Worm (Caenorhabditis elegans) whole organism, late embryonic: ENCODE measurements around the gene clec-221.

Experiments
- K02D7.2 ChIP-seq: sonication (generic microtip); optimal IDR thresholded peaks from 2 replicates; lab custom pipeline; 2017; ENCODE audit warnings: mild to moderate bottlenecking, missing genetic modification characterization, missing compliant biosample characterization
- K09A11.1 ChIP-seq: sonication (generic microtip); optimal IDR thresholded peaks from 2 replicates; lab custom pipeline; 2017; ENCODE audit warnings: antibody characterized with exemption, mild to moderate bottlenecking, missing genetic modification characterization, missing compliant biosample characterization; ENCODE audit not compliant: insufficient read depth
- T23F11.4 ChIP-seq: fragments of 200-800 bp; sonication (Bioruptor generic); optimal IDR thresholded peaks from 2 replicates; lab custom pipeline; 2018; ENCODE audit warnings: mild to moderate bottlenecking, missing genetic modification characterization, missing compliant biosample characterization
- Y22D7AL.16 ChIP-seq: sonication (generic microtip); optimal IDR thresholded peaks from 2 replicates; lab custom pipeline; 2016; ENCODE audit warnings: missing genetic modification characterization, missing compliant biosample characterization
- ahr-1 ChIP-seq: sonication (generic microtip); optimal IDR thresholded peaks from 2 replicates; lab custom pipeline; 2016; ENCODE audit warnings: missing genetic modification characterization, missing compliant biosample characterization
- ama-1 ChIP-seq: fragments of 150-350 bp; optimal IDR thresholded peaks from 2 replicates; lab custom pipeline; 2014
- ceh-22 ChIP-seq: sonication (generic microtip); optimal IDR thresholded peaks from 2 replicates; lab custom pipeline; 2017; ENCODE audit warnings: missing biosample characterization, missing genetic modification characterization
- ceh-24 ChIP-seq: sonication (generic microtip); optimal IDR thresholded peaks from 2 replicates; lab custom pipeline; 2016; ENCODE audit warnings: mild to moderate bottlenecking, missing genetic modification characterization, missing compliant biosample characterization
- ceh-30 ChIP-seq: fragments of 150-350 bp; optimal IDR thresholded peaks from 2 replicates; lab custom pipeline; 2014; ENCODE audit warnings: missing biosample characterization, missing genetic modification characterization
- ceh-31 ChIP-seq: sonication (generic microtip); optimal IDR thresholded peaks from 2 replicates; lab custom pipeline; 2016; ENCODE audit warnings: missing genetic modification characterization, missing compliant biosample characterization
- ceh-48 ChIP-seq: sonication (generic microtip); optimal IDR thresholded peaks from 2 replicates; lab custom pipeline; 2016; ENCODE audit warnings: missing genetic modification characterization, inconsistent platforms, missing compliant biosample characterization
- che-1 ChIP-seq: sonication (generic microtip); optimal IDR thresholded peaks from 2 replicates; lab custom pipeline; 2016; ENCODE audit warnings: mild to moderate bottlenecking, missing genetic modification characterization, missing compliant biosample characterization
- elt-2 ChIP-seq: sonication (generic microtip); optimal IDR thresholded peaks from 2 replicates; lab custom pipeline; 2016; ENCODE audit warnings: missing genetic modification reagents, missing genetic modification characterization, missing compliant biosample characterization
- fax-1 ChIP-seq: sonication (generic microtip); optimal IDR thresholded peaks from 2 replicates; lab custom pipeline; 2016; ENCODE audit warnings: missing genotype, missing genetic modification characterization, missing compliant biosample characterization
- fkh-10 ChIP-seq: fragments of 150-350 bp; optimal IDR thresholded peaks from 2 replicates; lab custom pipeline; 2014; ENCODE audit warnings: missing biosample characterization, missing genetic modification reagents, missing genetic modification characterization
- fkh-6 ChIP-seq: sonication (generic microtip); optimal IDR thresholded peaks from 2 replicates; lab custom pipeline; 2016; ENCODE audit warnings: missing genetic modification characterization, missing compliant biosample characterization
- hlh-15 ChIP-seq: sonication (generic microtip); optimal IDR thresholded peaks from 2 replicates; lab custom pipeline; 2016; ENCODE audit warnings: missing genetic modification characterization, missing compliant biosample characterization
- lim-6 ChIP-seq: sonication (generic microtip); optimal IDR thresholded peaks from 2 replicates; lab custom pipeline; 2016; ENCODE audit warnings: missing genetic modification characterization, missing compliant biosample characterization
- lin-11 ChIP-seq: fragments of 200-800 bp; sonication (Bioruptor generic); optimal IDR thresholded peaks from 2 replicates; lab custom pipeline; 2018; ENCODE audit warnings: mild to moderate bottlenecking, missing genetic modification characterization, missing compliant biosample characterization
- mec-3 ChIP-seq: sonication (generic microtip); optimal IDR thresholded peaks from 2 replicates; lab custom pipeline; 2016; ENCODE audit warnings: borderline replicate concordance, missing genetic modification characterization, missing compliant biosample characterization
- nhr-11 ChIP-seq: fragments of 150-350 bp; optimal IDR thresholded peaks from 2 replicates; lab custom pipeline; 2014; ENCODE audit warnings: missing biosample characterization, missing genetic modification characterization
- nhr-232 ChIP-seq: sonication (generic microtip); optimal IDR thresholded peaks from 2 replicates; lab custom pipeline; 2016; ENCODE audit warnings: missing genetic modification characterization, missing compliant biosample characterization
- odd-2 ChIP-seq: sonication (generic microtip); optimal IDR thresholded peaks from 2 replicates; lab custom pipeline; 2017; ENCODE audit warnings: antibody characterized with exemption, mild to moderate bottlenecking, missing genetic modification characterization, missing compliant biosample characterization
- pag-3 ChIP-seq: sonication (generic microtip); optimal IDR thresholded peaks from 2 replicates; lab custom pipeline; 2016; ENCODE audit warnings: missing compliant biosample characterization, missing genetic modification characterization, borderline replicate concordance
- pqm-1 ChIP-seq: sonication (generic microtip); optimal IDR thresholded peaks from 2 replicates; lab custom pipeline; 2016; ENCODE audit warnings: missing genetic modification characterization, missing compliant biosample characterization
- rnt-1 ChIP-seq: sonication (generic microtip); optimal IDR thresholded peaks from 2 replicates; lab custom pipeline; 2016; ENCODE audit warnings: missing genetic modification characterization, missing compliant biosample characterization
- sox-2 ChIP-seq: fragments of 200-800 bp; sonication (Bioruptor generic); IDR thresholded peaks from 2 replicates; pipeline ENCODE4 v1.3.6; 2022; ENCODE audit warnings: missing genetic modification reagents, missing genetic modification characterization, missing compliant biosample characterization
- syd-9 ChIP-seq: sonication (generic microtip); optimal IDR thresholded peaks from 2 replicates; lab custom pipeline; 2016; ENCODE audit warnings: mild to moderate bottlenecking, missing genetic modification characterization, moderate library complexity, missing compliant biosample characterization
- tbx-2 ChIP-seq: sonication (generic microtip); optimal IDR thresholded peaks from 2 replicates; lab custom pipeline; 2016; ENCODE audit warnings: missing genetic modification characterization, missing compliant biosample characterization
- unc-3 ChIP-seq, 2 experiments: fragments of 200-800 bp in 1 of 2; sonication (Bioruptor generic) in 1 of 2; sonication (generic microtip) in 1 of 2; conservative IDR thresholded peaks in 1 of 2; optimal IDR thresholded peaks in 1 of 2; 2 replicates each; pipeline versions ENCODE4 v1.3.6 to Lab custom; 2016 to 2022; ENCODE audit warnings: missing compliant biosample characterization in 2 of 2, missing genetic modification characterization in 2 of 2, missing genetic modification reagents in 1 of 2
- unc-86 ChIP-seq: sonication (generic microtip); optimal IDR thresholded peaks from 2 replicates; lab custom pipeline; 2016; ENCODE audit warnings: missing genetic modification characterization, missing compliant biosample characterization
- zip-5 ChIP-seq: sonication (generic microtip); optimal IDR thresholded peaks from 2 replicates; lab custom pipeline; 2016; ENCODE audit warnings: missing genetic modification characterization, missing compliant biosample characterization

The clec-221 gene

ce11 chrV:10975091-10975490 lies 20.9 kb upstream of the clec-221 start:
- TF ChIP-seq ceh-24 (tag; lab: Kevin White, UChicago) (no peak), K02D7.2 (tag; lab: Kevin White, UChicago) (no peak), Y22D7AL.16 (tag; lab: Kevin White, UChicago) (no peak), ahr-1 (tag; lab: Kevin White, UChicago) (no peak), lin-11 (tag; lab: Kevin White, UChicago) (no peak), pag-3 (no peak), rnt-1 (tag; lab: Kevin White, UChicago) (no peak)

ce11 chrV:10970930-10971329 lies 16.7 kb upstream of the clec-221 start:
- TF ChIP-seq ceh-22 (no peak), ama-1 (no peak), sox-2 (no peak), pqm-1 (tag; lab: Kevin White, UChicago) (no peak), ceh-31 (tag; lab: Kevin White, UChicago) (no peak), tbx-2 (no peak), Y22D7AL.16 (tag; lab: Kevin White, UChicago) (no peak), fkh-6 (tag; lab: Kevin White, UChicago) (no peak), K09A11.1 (tag; lab: Kevin White, UChicago) (no peak), rnt-1 (tag; lab: Kevin White, UChicago) (no peak), nhr-11 (no peak), lim-6 (no peak), ahr-1 (tag; lab: Kevin White, UChicago) (no peak)

ce11 chrV:10970070-10970469 lies 15.8 kb upstream of the clec-221 start, which contains the start of gene F17C11.22:
Gene F17C11.22, minus strand, starts transcription at chrV:10970170.
- TF ChIP-seq che-1 (tag; lab: Kevin White, UChicago), result no peak

DNA sequence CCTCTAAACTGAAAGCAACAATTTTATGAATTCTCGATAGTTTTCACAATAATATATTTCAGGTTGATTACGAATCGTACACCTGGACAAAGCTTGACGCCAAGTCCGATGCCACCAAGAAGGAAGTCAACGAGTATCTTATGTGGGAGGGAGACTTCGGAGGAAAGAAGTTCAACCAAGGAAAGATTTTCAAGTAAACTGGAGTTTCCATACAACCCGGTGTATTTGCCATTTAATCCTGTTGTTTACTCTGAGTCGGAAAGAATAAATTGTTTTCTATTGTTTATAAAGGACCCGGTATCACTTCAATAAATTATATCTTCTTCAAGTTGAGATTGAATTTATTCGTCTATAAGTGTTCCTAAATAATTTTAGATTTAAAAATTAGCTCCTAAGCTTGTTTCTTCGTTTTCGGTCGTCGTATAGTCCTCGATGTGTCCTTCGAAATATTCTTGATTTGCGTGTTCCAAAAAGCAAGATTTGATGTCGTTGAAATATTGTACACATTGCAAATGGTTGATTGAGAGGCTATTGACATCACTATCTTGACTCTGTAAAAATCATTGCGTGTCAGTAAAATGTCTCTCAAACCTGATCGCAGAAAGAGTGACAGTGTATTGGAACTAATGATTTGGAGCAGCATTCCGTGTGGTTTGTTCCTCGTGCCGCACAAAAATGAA lies 13.5 kb upstream of the clec-221 start:
- TF ChIP-seq mec-3 (no peak), elt-2 (no peak), hlh-15 (no peak), odd-2 (tag; lab: Kevin White, UChicago) (no peak), K02D7.2 (tag; lab: Kevin White, UChicago) (no peak), fkh-10 (GFP tag; lab: Kevin White, UChicago) (no peak)

- TF ChIP-seq ceh-30, result no peak
- no peak for TF ChIP-seq zip-5 (tag; lab: Kevin White, UChicago)
- no peak for TF ChIP-seq che-1 (tag; lab: Kevin White, UChicago)
- no peak for TF ChIP-seq lin-11 (tag; lab: Kevin White, UChicago)
- no peak for TF ChIP-seq fax-1 (tag; lab: Kevin White, UChicago)
- no peak for TF ChIP-seq rnt-1 (tag; lab: Kevin White, UChicago)
- no peak for TF ChIP-seq ceh-31 (tag; lab: Kevin White, UChicago)
- TF ChIP-seq T23F11.4 (GFP tag; lab: Kevin White, UChicago), result no peak
- no peak for TF ChIP-seq Y22D7AL.16 (tag; lab: Kevin White, UChicago)
- TF ChIP-seq odd-2 (tag; lab: Kevin White, UChicago), result no peak
- no peak for TF ChIP-seq syd-9 (tag; lab: Kevin White, UChicago)
- TF ChIP-seq nhr-232, result no peak
- TF ChIP-seq ceh-22, result no peak
- no peak for TF ChIP-seq ceh-48 (tag; lab: Kevin White, UChicago)
- no peak for TF ChIP-seq nhr-11
- no peak for TF ChIP-seq unc-86 (tag; lab: Kevin White, UChicago)
- no peak for TF ChIP-seq K02D7.2 (tag; lab: Kevin White, UChicago)
- TF ChIP-seq unc-3 (GFP tag; conservative IDR thresholded peaks at IDR 0.05; lab: Robert Waterston, UW), result no peak
- no peak for TF ChIP-seq unc-3 (tag; optimal IDR thresholded peaks at IDR 0.05; lab: Kevin White, UChicago)
Observed at ce11 chrV:10966874-10967273, 12.6 kb upstream of the clec-221 start.
